Worm (Caenorhabditis elegans) whole organism, L1 larva: ENCODE measurements around the gene T21D12.14.
A peak's percentile ranks its signal among the peaks of the same experiment; 100 is the strongest.

Experiments used
- Y116A8C.19 ChIP-seq: sonication (generic microtip); optimal IDR thresholded peaks from 2 replicates; lab custom pipeline; 2016; ENCODE audit warnings: missing compliant biosample characterization, missing genetic modification characterization, borderline replicate concordance
- aha-1 ChIP-seq: fragments of 150-350 bp; optimal IDR thresholded peaks from 2 replicates; lab custom pipeline; 2014; ENCODE audit warnings: missing biosample characterization, missing genetic modification characterization
- alr-1 ChIP-seq: fragments of 200-800 bp; sonication (Bioruptor generic); optimal IDR thresholded peaks from 2 replicates; lab custom pipeline; 2018; ENCODE audit warnings: borderline replicate concordance, mild to moderate bottlenecking, missing genetic modification characterization, missing compliant biosample characterization
- ama-1 ChIP-seq: fragments of 150-350 bp; optimal IDR thresholded peaks from 2 replicates; lab custom pipeline; 2014
- blmp-1 ChIP-seq: fragments of 150-350 bp; optimal IDR thresholded peaks from 2 replicates; lab custom pipeline; 2014; ENCODE audit warnings: missing biosample characterization, missing genetic modification characterization
- ceh-88 ChIP-seq: fragments of 200-800 bp; sonication (Bioruptor generic); IDR thresholded peaks from 2 replicates; pipeline ENCODE4 v1.3.6; 2022; ENCODE audit warnings: missing genetic modification characterization, missing compliant biosample characterization
- ceh-90 ChIP-seq: sonication (generic microtip); optimal IDR thresholded peaks from 2 replicates; lab custom pipeline; 2016; ENCODE audit warnings: missing genetic modification characterization, missing compliant biosample characterization
- dsc-1 ChIP-seq: sonication (generic microtip); optimal IDR thresholded peaks from 2 replicates; lab custom pipeline; 2016; ENCODE audit warnings: mild to moderate bottlenecking, missing genetic modification characterization, missing compliant biosample characterization
- efl-3 ChIP-seq: fragments of 200-800 bp; sonication (Bioruptor generic); optimal IDR thresholded peaks from 2 replicates; lab custom pipeline; 2018; ENCODE audit warnings: mild to moderate bottlenecking, missing genetic modification characterization, missing compliant biosample characterization
- egl-13 ChIP-seq: sonication (generic microtip); optimal IDR thresholded peaks from 2 replicates; lab custom pipeline; 2016; ENCODE audit warnings: missing genotype, missing genetic modification reagents, missing genetic modification characterization, missing compliant biosample characterization
- egl-27 ChIP-seq, 2 experiments: fragments of 150-350 bp in 1 of 2; sonication (generic microtip); optimal IDR thresholded peaks; 3 replicates each; lab custom pipeline; 2017 to 2018; ENCODE audit warnings: missing biosample characterization in 2 of 2, missing genetic modification characterization in 2 of 2, missing genetic modification reagents in 2 of 2
- elt-2 ChIP-seq: sonication (generic microtip); optimal IDR thresholded peaks from 2 replicates; lab custom pipeline; 2016; ENCODE audit warnings: missing genetic modification characterization, mild to moderate bottlenecking, inconsistent platforms, missing compliant biosample characterization, missing genetic modification reagents
- elt-3 ChIP-seq, 6 experiments: fragments of 150-350 bp in 1 of 6; sonication (generic microtip); optimal IDR thresholded peaks; 2 replicates each; lab custom pipeline; 2017 to 2018; ENCODE audit warnings: missing biosample characterization in 6 of 6, missing genetic modification characterization in 6 of 6, inconsistent platforms in 1 of 6
- ets-5 ChIP-seq: fragments of 200-800 bp; sonication (Bioruptor generic); IDR thresholded peaks from 2 replicates; pipeline ENCODE4 v1.3.6; 2022; ENCODE audit warnings: missing genetic modification characterization, missing compliant biosample characterization
- fkh-10 ChIP-seq: sonication (generic microtip); optimal IDR thresholded peaks from 2 replicates; lab custom pipeline; 2017; ENCODE audit warnings: missing biosample characterization, missing genetic modification reagents, missing genetic modification characterization
- fkh-8 ChIP-seq: sonication (generic microtip); optimal IDR thresholded peaks from 2 replicates; lab custom pipeline; 2016; ENCODE audit warnings: mild to moderate bottlenecking, missing genetic modification characterization, missing compliant biosample characterization
- irx-1 ChIP-seq: sonication (generic microtip); optimal IDR thresholded peaks from 2 replicates; lab custom pipeline; 2016; ENCODE audit warnings: missing genetic modification characterization, missing compliant biosample characterization
- jun-1 ChIP-seq: fragments of 150-350 bp; optimal IDR thresholded peaks from 2 replicates; lab custom pipeline; 2014; ENCODE audit warnings: missing biosample characterization, missing genetic modification reagents, missing genetic modification characterization
- lin-13 ChIP-seq: fragments of 150-350 bp; optimal IDR thresholded peaks from 2 replicates; lab custom pipeline; 2014; ENCODE audit warnings: missing biosample characterization, missing genetic modification reagents, missing genetic modification characterization
- lir-3 ChIP-seq: sonication (generic microtip); optimal IDR thresholded peaks from 2 replicates; lab custom pipeline; 2016; ENCODE audit warnings: mild to moderate bottlenecking, missing genetic modification characterization, moderate library complexity, missing compliant biosample characterization; ENCODE audit not compliant: poor library complexity
- lsy-2 ChIP-seq, 2 experiments: fragments of 150-350 bp; optimal IDR thresholded peaks; 2 replicates each; lab custom pipeline; 2014; ENCODE audit warnings: missing biosample characterization in 2 of 2, missing genetic modification characterization in 2 of 2
- mab-9 ChIP-seq: fragments of 200-800 bp; sonication (Bioruptor generic); IDR thresholded peaks from 2 replicates; pipeline ENCODE4 v1.3.6; 2022; ENCODE audit warnings: missing genetic modification reagents, missing genetic modification characterization, missing compliant biosample characterization
- mdl-1 ChIP-seq, 2 experiments: fragments of 150-350 bp; optimal IDR thresholded peaks; 2 replicates each; lab custom pipeline; 2014 to 2017; ENCODE audit warnings: missing biosample characterization in 2 of 2, missing genetic modification characterization in 2 of 2, inconsistent platforms in 1 of 2
- nhr-12 ChIP-seq: sonication (generic microtip); optimal IDR thresholded peaks from 2 replicates; lab custom pipeline; 2017; ENCODE audit warnings: missing biosample characterization, missing genetic modification characterization
- nhr-19 ChIP-seq: fragments of 200-800 bp; sonication (Bioruptor generic); conservative IDR thresholded peaks from 2 replicates; pipeline ENCODE4 v1.3.6; 2022; ENCODE audit warnings: missing genetic modification characterization, missing compliant biosample characterization
- nhr-28 ChIP-seq: fragments of 150-350 bp; optimal IDR thresholded peaks from 2 replicates; lab custom pipeline; 2014; ENCODE audit warnings: missing biosample characterization, missing genetic modification characterization
- nhr-76 ChIP-seq: sonication (generic microtip); optimal IDR thresholded peaks from 2 replicates; lab custom pipeline; 2017; ENCODE audit warnings: missing biosample characterization, missing genetic modification characterization
- nhr-77 ChIP-seq: fragments of 150-350 bp; optimal IDR thresholded peaks from 2 replicates; lab custom pipeline; 2014; ENCODE audit warnings: missing biosample characterization, missing genetic modification characterization
- nhr-84 ChIP-seq: sonication (generic microtip); optimal IDR thresholded peaks from 2 replicates; lab custom pipeline; 2017; ENCODE audit warnings: missing biosample characterization, missing genetic modification characterization
- nhr-90 ChIP-seq: sonication (generic microtip); optimal IDR thresholded peaks from 2 replicates; lab custom pipeline; 2016; ENCODE audit warnings: mild to moderate bottlenecking, missing genetic modification characterization, missing compliant biosample characterization; ENCODE audit not compliant: poor library complexity
- pag-3 ChIP-seq: sonication (generic microtip); optimal IDR thresholded peaks from 2 replicates; lab custom pipeline; 2017; ENCODE audit warnings: missing genetic modification characterization, mild to moderate bottlenecking, missing compliant biosample characterization, antibody characterized with exemption, borderline replicate concordance; ENCODE audit not compliant: insufficient read depth
- pax-3 ChIP-seq: fragments of 200-800 bp; sonication (Bioruptor generic); optimal IDR thresholded peaks from 2 replicates; lab custom pipeline; 2018; ENCODE audit warnings: mild to moderate bottlenecking, missing genetic modification characterization, moderate library complexity, missing compliant biosample characterization
- pqm-1 ChIP-seq: sonication (generic microtip); optimal IDR thresholded peaks from 3 replicates; lab custom pipeline; 2017; ENCODE audit warnings: missing biosample characterization, missing genetic modification characterization
- skn-1 ChIP-seq: fragments of 150-350 bp; optimal IDR thresholded peaks from 2 replicates; lab custom pipeline; 2014; ENCODE audit warnings: missing biosample characterization, missing genetic modification characterization
- snpc-4 ChIP-seq: fragments of 150-350 bp; optimal IDR thresholded peaks from 2 replicates; lab custom pipeline; 2014; ENCODE audit warnings: missing biosample characterization, missing genetic modification characterization
- snu-23 ChIP-seq: sonication (generic microtip); optimal IDR thresholded peaks from 2 replicates; lab custom pipeline; 2016; ENCODE audit warnings: missing genetic modification characterization, missing compliant biosample characterization
- sptf-1 ChIP-seq: fragments of 150-350 bp; optimal IDR thresholded peaks from 2 replicates; lab custom pipeline; 2014; ENCODE audit warnings: missing biosample characterization, missing genetic modification characterization
- sup-37 ChIP-seq: fragments of 200-800 bp; sonication (Bioruptor generic); optimal IDR thresholded peaks from 2 replicates; lab custom pipeline; 2018; ENCODE audit warnings: mild to moderate bottlenecking, missing genetic modification characterization, missing compliant biosample characterization
- swsn-7 ChIP-seq: sonication (generic microtip); optimal IDR thresholded peaks from 2 replicates; lab custom pipeline; 2016; ENCODE audit warnings: missing genetic modification characterization, missing compliant biosample characterization
- tbx-2 ChIP-seq: sonication (generic microtip); optimal IDR thresholded peaks from 2 replicates; lab custom pipeline; 2016; ENCODE audit warnings: missing genetic modification characterization, missing compliant biosample characterization
- unc-62 ChIP-seq: fragments of 150-350 bp; optimal IDR thresholded peaks from 2 replicates; lab custom pipeline; 2014; ENCODE audit warnings: missing biosample characterization, missing genetic modification reagents, missing genetic modification characterization
- unc-86 ChIP-seq: sonication (generic microtip); optimal IDR thresholded peaks from 2 replicates; lab custom pipeline; 2016; ENCODE audit warnings: missing genetic modification characterization, missing compliant biosample characterization
- unc-98 ChIP-seq: fragments of 200-800 bp; sonication (Bioruptor generic); IDR thresholded peaks from 2 replicates; pipeline ENCODE4 v1.3.6; 2022; ENCODE audit warnings: missing genetic modification characterization, missing compliant biosample characterization
- vab-15 ChIP-seq: sonication (generic microtip); optimal IDR thresholded peaks from 2 replicates; lab custom pipeline; 2017; ENCODE audit warnings: missing genotype, mild to moderate bottlenecking, missing genetic modification characterization, missing compliant biosample characterization
- xbp-1 ChIP-seq: sonication (generic microtip); optimal IDR thresholded peaks from 2 replicates; lab custom pipeline; 2016; ENCODE audit warnings: missing genetic modification characterization, missing compliant biosample characterization
- zip-4 ChIP-seq: fragments of 200-800 bp; sonication (Bioruptor generic); optimal IDR thresholded peaks from 2 replicates; lab custom pipeline; 2018; ENCODE audit warnings: mild to moderate bottlenecking, missing genetic modification characterization, moderate library complexity, missing compliant biosample characterization
- ztf-11 ChIP-seq, 2 experiments: sonication (generic microtip); optimal IDR thresholded peaks; 2 replicates each; lab custom pipeline; 2016 to 2017; ENCODE audit warnings: missing genetic modification characterization in 2 of 2, missing biosample characterization in 1 of 2, missing compliant biosample characterization in 1 of 2
- ztf-4 ChIP-seq: fragments of 150-350 bp; optimal IDR thresholded peaks from 2 replicates; lab custom pipeline; 2014; ENCODE audit warnings: missing biosample characterization, missing genetic modification characterization

Gene T21D12.14

DNA sequence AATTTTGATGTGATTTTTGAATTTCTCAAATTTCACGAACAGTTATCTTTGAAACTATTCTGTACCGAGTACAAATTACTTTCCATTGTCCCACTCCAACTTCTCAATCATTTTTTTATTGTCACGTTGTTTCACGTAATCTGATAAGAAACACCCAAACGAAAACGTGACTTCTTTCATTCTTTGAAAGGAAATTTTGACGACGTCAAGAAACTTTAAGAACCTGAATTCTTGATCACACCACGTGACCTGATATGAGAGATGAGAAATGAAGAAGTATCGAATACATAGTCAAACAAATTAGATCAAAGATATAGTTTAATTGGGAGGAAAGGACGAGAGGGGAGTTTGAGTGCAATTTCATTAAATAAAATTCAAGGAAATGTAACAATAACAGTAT is 21.6 kb upstream of the T21D12.14 start (continued):
- TF ChIP-seq egl-27 (tag; optimal IDR thresholded peaks at IDR 0.05; lab: Kevin White, UChicago) (no peak), skn-1 (tag; lab: Kevin White, UChicago) (no peak), sptf-1 (tag; lab: Kevin White, UChicago) (no peak), lir-3 (no peak), lin-13 (GFP tag; lab: Kevin White, UChicago) (no peak), snpc-4 (tag; lab: Kevin White, UChicago) (no peak), ama-1 (lab: Kevin White, UChicago) (no peak), aha-1 (no peak), alr-1 (tag; lab: Kevin White, UChicago) (no peak), vab-15 (tag; lab: Kevin White, UChicago) (no peak), pqm-1 (tag; lab: Kevin White, UChicago) (no peak), nhr-77 (tag; lab: Kevin White, UChicago) (no peak), Y116A8C.19 (no peak), snu-23 (GFP tag; lab: Kevin White, UChicago) (peak; percentile 51), fkh-10 (GFP tag; lab: Kevin White, UChicago) (no peak), elt-2 (tag; lab: Kevin White, UChicago) (no peak), pax-3 (tag; lab: Kevin White, UChicago) (no peak), pag-3 (tag; lab: Kevin White, UChicago) (no peak), ceh-90 (tag; lab: Kevin White, UChicago) (no peak), lsy-2 (tag; optimal IDR thresholded peaks at IDR 0.05; lab: Kevin White, UChicago) (peak in 1 of 2 experiments; percentile 18), dsc-1 (no peak), tbx-2 (tag; lab: Kevin White, UChicago) (peak; percentile 76), unc-86 (tag; lab: Kevin White, UChicago) (no peak), zip-4 (GFP tag; lab: Kevin White, UChicago) (no peak), nhr-12 (tag; lab: Kevin White, UChicago) (no peak), mab-9 (GFP tag; lab: Robert Waterston, UW) (no peak), fkh-8 (no peak), ets-5 (GFP tag; lab: Robert Waterston, UW) (no peak), jun-1 (tag; lab: Kevin White, UChicago) (no peak), nhr-90 (tag; lab: Kevin White, UChicago) (peak; percentile 46), ztf-11 (tag; optimal IDR thresholded peaks at IDR 0.05; lab: Kevin White, UChicago) (no peak), ztf-4 (no peak), nhr-28 (no peak), sup-37 (GFP tag; lab: Kevin White, UChicago) (no peak), blmp-1 (tag; lab: Kevin White, UChicago) (peak; percentile 57), nhr-76 (tag; lab: Kevin White, UChicago) (no peak), unc-98 (no peak), swsn-7 (tag; lab: Kevin White, UChicago) (no peak), irx-1 (tag; lab: Kevin White, UChicago) (no peak), mdl-1 (tag; optimal IDR thresholded peaks at IDR 0.05; lab: Kevin White, UChicago) (no peak), efl-3 (GFP tag; lab: Kevin White, UChicago) (no peak), unc-62 (GFP tag; lab: Kevin White, UChicago) (no peak), egl-13 (tag; lab: Kevin White, UChicago) (no peak), elt-3 (tag; optimal IDR thresholded peaks at IDR 0.05; lab: Kevin White, UChicago) (peak in 2 of 6 experiments; percentile 84 to 91), nhr-84 (tag; lab: Kevin White, UChicago) (no peak), xbp-1 (no peak), nhr-19 (peak; percentile 52), ceh-88 (GFP tag; lab: Robert Waterston, UW) (no peak)
